Fruit fly (Drosophila melanogaster) whole organism, embryonic: Measurements from ENCODE around the gene CG3434.

Experiments
- Antp ChIP-seq: fragments of 200-800 bp; sonication (Bioruptor generic); optimal IDR thresholded peaks from 3 replicates; lab custom pipeline; 2016; ENCODE audit warnings: missing biosample characterization, missing genetic modification characterization
- B-H1 ChIP-seq: fragments of 200-800 bp; sonication (Bioruptor generic); IDR thresholded peaks from 3 replicates; pipeline ENCODE4 v1.3.6; 2022; ENCODE audit warnings: missing biosample characterization, missing genetic modification characterization
- CG10959 ChIP-seq: fragments of 200-800 bp; sonication (Bioruptor generic); IDR thresholded peaks from 2 replicates; pipeline ENCODE4 v1.3.6; 2022; ENCODE audit warnings: missing biosample characterization, missing genetic modification characterization
- CG11695 ChIP-seq: fragments of 200-800 bp; sonication (Bioruptor generic); IDR thresholded peaks from 3 replicates; pipeline ENCODE4 v1.3.6; 2022; ENCODE audit warnings: missing biosample characterization, missing genetic modification characterization
- CG11696 ChIP-seq: fragments of 200-800 bp; sonication (Bioruptor generic); IDR thresholded peaks from 2 replicates; pipeline ENCODE4 v1.3.6; 2022; ENCODE audit warnings: missing biosample characterization, missing genetic modification characterization
- CG14667 ChIP-seq: fragments of 200-800 bp; sonication (Bioruptor generic); IDR thresholded peaks from 2 replicates; pipeline ENCODE4 v1.3.6; 2022; ENCODE audit warnings: missing biosample characterization, missing genetic modification characterization
- CG15011 ChIP-seq: fragments of 200-800 bp; sonication (Bioruptor generic); optimal IDR thresholded peaks from 3 replicates; lab custom pipeline; 2018; ENCODE audit warnings: missing biosample characterization, mild to moderate bottlenecking, missing genetic modification characterization
- CG15073 ChIP-seq: fragments of 200-800 bp; sonication (Bioruptor generic); optimal IDR thresholded peaks from 2 replicates; lab custom pipeline; 2016; ENCODE audit warnings: missing biosample characterization, missing genetic modification characterization
- CG1647 ChIP-seq: fragments of 200-800 bp; sonication (Bioruptor generic); optimal IDR thresholded peaks from 3 replicates; lab custom pipeline; 2016; ENCODE audit warnings: missing biosample characterization, missing genetic modification characterization
- CG2120 ChIP-seq: fragments of 200-800 bp; sonication (Bioruptor generic); optimal IDR thresholded peaks from 3 replicates; lab custom pipeline; 2016; ENCODE audit warnings: missing biosample characterization, missing genetic modification characterization
- CG31365 ChIP-seq: fragments of 200-800 bp; sonication (Bioruptor generic); optimal IDR thresholded peaks from 2 replicates; lab custom pipeline; 2018; ENCODE audit warnings: missing biosample characterization, mild to moderate bottlenecking, missing genetic modification characterization
- CG3838 ChIP-seq: fragments of 200-800 bp; sonication (Bioruptor generic); optimal IDR thresholded peaks from 3 replicates; lab custom pipeline; 2016; ENCODE audit warnings: missing biosample characterization, missing genetic modification characterization
- CG3995 ChIP-seq: fragments of 200-800 bp; sonication (Bioruptor generic); optimal IDR thresholded peaks from 3 replicates; lab custom pipeline; 2016; ENCODE audit warnings: missing biosample characterization, missing genetic modification characterization
- CG5180 ChIP-seq: fragments of 200-800 bp; sonication (Bioruptor generic); optimal IDR thresholded peaks from 3 replicates; lab custom pipeline; 2017; ENCODE audit warnings: missing biosample characterization, missing genetic modification characterization, mild to moderate bottlenecking, moderate library complexity, missing genetic modification reagents
- CG6791 ChIP-seq: fragments of 200-800 bp; sonication (Bioruptor generic); IDR thresholded peaks from 3 replicates; pipeline ENCODE4 v1.3.6; 2022; ENCODE audit warnings: missing biosample characterization, missing genetic modification characterization; ENCODE audit not compliant: partially characterized antibody
- CG7372 ChIP-seq: fragments of 200-800 bp; sonication (Bioruptor generic); IDR thresholded peaks from 2 replicates; pipeline ENCODE4 v1.3.6; 2022; ENCODE audit warnings: missing biosample characterization, missing genetic modification characterization
- CG8089 ChIP-seq: fragments of 200-800 bp; sonication (Bioruptor generic); optimal IDR thresholded peaks from 3 replicates; lab custom pipeline; 2016; ENCODE audit warnings: missing biosample characterization, missing genetic modification characterization
- CG8924 ChIP-seq: fragments of 200-800 bp; optimal IDR thresholded peaks from 3 replicates; lab custom pipeline; 2019; ENCODE audit warnings: missing biosample characterization, mild to moderate bottlenecking, missing genetic modification characterization, moderate library complexity
- H2.0 ChIP-seq: fragments of 200-800 bp; sonication (Bioruptor generic); IDR thresholded peaks from 2 replicates; pipeline ENCODE4 v1.3.6; 2022; ENCODE audit warnings: missing biosample characterization, missing genetic modification characterization
- HLH54F ChIP-seq: fragments of 200-800 bp; sonication (Bioruptor generic); optimal IDR thresholded peaks from 3 replicates; lab custom pipeline; 2016; ENCODE audit warnings: missing biosample characterization, missing genetic modification characterization
- Hr39 ChIP-seq: fragments of >200 bp; optimal IDR thresholded peaks from 2 replicates; lab custom pipeline; 2017
- Hsf ChIP-seq: fragments of 200-800 bp; sonication (Bioruptor generic); optimal IDR thresholded peaks from 3 replicates; lab custom pipeline; 2016; ENCODE audit warnings: missing biosample characterization, missing genetic modification characterization
- Lhr ChIP-seq: fragments of 200-800 bp; sonication (Bioruptor generic); optimal IDR thresholded peaks from 3 replicates; lab custom pipeline; 2017; ENCODE audit warnings: mild to moderate bottlenecking, missing biosample characterization, missing genetic modification reagents, missing genetic modification characterization
- MESR4 ChIP-seq: fragments of 200-800 bp; sonication (Bioruptor generic); optimal IDR thresholded peaks from 2 replicates; lab custom pipeline; 2018; ENCODE audit warnings: missing biosample characterization, mild to moderate bottlenecking, missing genetic modification characterization, moderate library complexity
- Meics ChIP-seq: fragments of 200-800 bp; sonication (Bioruptor generic); optimal IDR thresholded peaks from 2 replicates; lab custom pipeline; 2017; ENCODE audit warnings: missing biosample characterization, mild to moderate bottlenecking, missing genetic modification characterization
- Myb ChIP-seq: fragments of 200-800 bp; sonication (Bioruptor generic); optimal IDR thresholded peaks from 2 replicates; lab custom pipeline; 2016; ENCODE audit warnings: missing biosample characterization, missing genetic modification characterization
- Nf-YB ChIP-seq: fragments of 200-800 bp; sonication (Bioruptor generic); optimal IDR thresholded peaks from 3 replicates; lab custom pipeline; 2019; ENCODE audit warnings: missing biosample characterization, mild to moderate bottlenecking, missing genetic modification characterization, moderate library complexity
- Ptx1 ChIP-seq: fragments of 200-800 bp; sonication (Bioruptor generic); IDR thresholded peaks from 2 replicates; pipeline ENCODE4 v1.3.6; 2022; ENCODE audit warnings: missing biosample characterization, missing genetic modification characterization
- Sox100B ChIP-seq: fragments of 200-800 bp; sonication (Bioruptor generic); optimal IDR thresholded peaks from 3 replicates; lab custom pipeline; 2018; ENCODE audit warnings: missing biosample characterization, mild to moderate bottlenecking, missing genetic modification characterization
- Ssrp ChIP-seq: fragments of 200-800 bp; sonication (Bioruptor generic); optimal IDR thresholded peaks from 2 replicates; lab custom pipeline; 2018; ENCODE audit warnings: missing biosample characterization, mild to moderate bottlenecking, missing genetic modification characterization, moderate library complexity
- Stat92E ChIP-seq, 3 experiments: fragments of >200 bp in 2 of 3; fragments of 200-800 bp in 1 of 3; sonication (Bioruptor generic) in 1 of 3; optimal IDR thresholded peaks; 2 replicates each; lab custom pipeline; 2017 to 2019; ENCODE audit warnings: missing biosample characterization in 3 of 3, missing genetic modification characterization in 3 of 3, mild to moderate bottlenecking in 1 of 3, moderate library complexity in 1 of 3
- TFAM ChIP-seq: fragments of 200-800 bp; sonication (Bioruptor generic); optimal IDR thresholded peaks from 2 replicates; lab custom pipeline; 2017; ENCODE audit warnings: missing biosample characterization, missing genetic modification characterization, inconsistent platforms
- Tbp ChIP-seq: fragments of >200 bp; optimal IDR thresholded peaks from 2 replicates; lab custom pipeline; 2018; ENCODE audit warnings: missing biosample characterization, missing genetic modification characterization
- crol ChIP-seq: fragments of 200-800 bp; sonication (Bioruptor generic); IDR thresholded peaks from 2 replicates; pipeline ENCODE4 v1.3.6; 2022; ENCODE audit warnings: missing biosample characterization, missing genetic modification characterization
- crp ChIP-seq, 2 experiments: fragments of 200-800 bp; sonication (Bioruptor generic); optimal IDR thresholded peaks; 2 replicates in 1 of 2; 3 replicates in 1 of 2; lab custom pipeline; 2017; ENCODE audit warnings: missing biosample characterization in 2 of 2, missing genetic modification characterization in 2 of 2, mild to moderate bottlenecking in 1 of 2, moderate library complexity in 1 of 2
- da ChIP-seq: fragments of 200-800 bp; sonication (Bioruptor generic); optimal IDR thresholded peaks from 2 replicates; lab custom pipeline; 2016; ENCODE audit warnings: missing biosample characterization, missing genetic modification characterization
- eve ChIP-seq, 2 experiments: fragments of >200 bp; optimal IDR thresholded peaks; 2 replicates each; lab custom pipeline; 2017; ENCODE audit warnings: missing biosample characterization in 2 of 2, missing genetic modification characterization in 2 of 2
- eyg ChIP-seq: fragments of 200-800 bp; sonication (Bioruptor generic); optimal IDR thresholded peaks from 3 replicates; lab custom pipeline; 2016; ENCODE audit warnings: missing biosample characterization, missing genetic modification characterization
- grau ChIP-seq: fragments of 200-800 bp; optimal IDR thresholded peaks from 3 replicates; lab custom pipeline; 2019; ENCODE audit warnings: missing biosample characterization, mild to moderate bottlenecking, missing genetic modification characterization, moderate library complexity
- insv ChIP-seq, 2 experiments: fragments of 200-800 bp; sonication (Bioruptor generic); optimal IDR thresholded peaks; 3 replicates each; lab custom pipeline; 2016 to 2018; ENCODE audit warnings: missing biosample characterization in 2 of 2, missing genetic modification characterization in 2 of 2
- nerfin-2 ChIP-seq: fragments of 200-800 bp; sonication (Bioruptor generic); IDR thresholded peaks from 2 replicates; pipeline ENCODE4 v1.3.6; 2022; ENCODE audit warnings: missing biosample characterization, missing genetic modification characterization; ENCODE audit not compliant: partially characterized antibody
- ranshi ChIP-seq: fragments of 200-800 bp; sonication (Bioruptor generic); IDR thresholded peaks from 2 replicates; pipeline ENCODE4 v1.3.6; 2022; ENCODE audit warnings: missing biosample characterization, missing genetic modification characterization
- shn ChIP-seq: fragments of 200-800 bp; sonication (Bioruptor generic); optimal IDR thresholded peaks from 3 replicates; lab custom pipeline; 2016; ENCODE audit warnings: missing biosample characterization, missing genetic modification characterization
- slbo ChIP-seq: fragments of 200-800 bp; sonication (Bioruptor generic); IDR thresholded peaks from 2 replicates; pipeline ENCODE4 v1.3.6; 2022; ENCODE audit warnings: missing biosample characterization, missing genetic modification characterization
- sna ChIP-seq: fragments of 200-800 bp; sonication (Bioruptor generic); IDR thresholded peaks from 2 replicates; pipeline ENCODE4 v1.3.6; 2022; ENCODE audit warnings: missing biosample characterization, missing genetic modification characterization; ENCODE audit not compliant: partially characterized antibody
- stwl ChIP-seq: fragments of 200-800 bp; sonication (Bioruptor generic); optimal IDR thresholded peaks from 3 replicates; lab custom pipeline; 2018; ENCODE audit warnings: missing biosample characterization, mild to moderate bottlenecking, missing genetic modification characterization, moderate library complexity
- toy ChIP-seq: fragments of 200-800 bp; sonication (Bioruptor generic); IDR thresholded peaks from 2 replicates; pipeline ENCODE4 v1.3.6; 2022; ENCODE audit warnings: missing biosample characterization, missing genetic modification characterization
- unpg ChIP-seq: fragments of 200-800 bp; sonication (Bioruptor generic); optimal IDR thresholded peaks from 3 replicates; lab custom pipeline; 2018; ENCODE audit warnings: missing biosample characterization, mild to moderate bottlenecking, missing genetic modification characterization, moderate library complexity
- zen ChIP-seq: fragments of 200-800 bp; sonication (Bioruptor generic); optimal IDR thresholded peaks from 3 replicates; lab custom pipeline; 2018; ENCODE audit warnings: missing biosample characterization, mild to moderate bottlenecking, missing genetic modification characterization, moderate library complexity

The CG3434 gene

DNA sequence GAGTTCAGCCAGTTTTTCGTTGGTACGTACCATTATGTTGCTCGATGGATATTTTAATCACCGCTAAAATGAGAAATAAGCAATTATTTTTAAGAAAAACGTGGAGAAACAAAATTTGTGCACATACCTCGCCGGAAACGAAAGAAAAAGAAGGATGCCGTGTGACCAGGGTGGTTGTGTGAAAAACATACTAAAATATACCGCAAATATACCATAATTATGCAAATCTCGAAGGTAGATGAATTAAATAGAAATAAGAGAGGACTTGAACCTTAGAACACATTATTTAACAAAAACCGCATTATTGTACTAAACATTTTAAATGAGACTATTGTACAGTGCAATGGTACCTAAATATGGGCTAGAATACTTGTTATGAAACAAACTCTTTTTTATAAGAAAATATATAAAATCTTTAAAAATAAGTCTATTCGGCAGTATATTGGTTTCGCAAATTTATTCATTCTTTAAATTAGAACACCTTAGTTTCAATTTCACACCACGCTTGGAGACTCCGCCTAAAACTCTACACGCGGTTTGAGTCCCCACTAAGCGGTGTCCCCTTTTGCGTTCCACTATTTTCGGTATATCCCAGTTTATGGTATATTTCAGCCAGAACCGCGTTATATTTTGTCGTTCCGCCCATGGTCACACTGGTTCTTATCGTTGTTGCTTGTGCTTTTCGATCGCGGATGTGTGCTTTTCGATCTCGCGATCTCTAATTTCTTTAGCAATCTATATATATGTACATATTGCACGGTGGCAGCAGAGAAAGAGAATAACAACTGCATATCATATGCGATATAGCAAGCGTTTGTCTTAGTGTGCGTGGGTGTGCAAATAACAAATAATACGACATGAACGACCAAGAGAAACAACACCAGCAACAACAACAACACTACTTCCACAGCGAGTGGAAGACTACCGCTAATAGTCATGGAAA lies 30.7 kb downstream of the CG3434 start, which contains the start of the genes RpS17 and MTF-1 (continued):
- peak; percentile 53 for TF ChIP-seq slbo (GFP tag; lab: Robert Waterston, UW)
- peak; percentile 22 for TF ChIP-seq CG8089 (GFP tag; lab: Kevin White, UChicago)
- no peak for TF ChIP-seq CG14667 (GFP tag; lab: Robert Waterston, UW)
- no peak for TF ChIP-seq HLH54F
- TF ChIP-seq nerfin-2 (GFP tag; lab: Robert Waterston, UW) = no peak
- no peak for TF ChIP-seq eve (GFP tag; optimal IDR thresholded peaks at IDR 0.05; lab: Kevin White, UChicago)
- no peak for TF ChIP-seq sna (GFP tag; lab: Robert Waterston, UW)
- peak; percentile 33; the same call in 1 of the 2 replicates for TF ChIP-seq ranshi (GFP tag; lab: Robert Waterston, UW)
- no peak for TF ChIP-seq CG3995 (GFP tag; lab: Kevin White, UChicago)
- peak; percentile 39 for TF ChIP-seq stwl (tag; lab: Kevin White, UChicago)
- TF ChIP-seq CG15073 (GFP tag; lab: Kevin White, UChicago) = no peak
- peak; percentile 96 for TF ChIP-seq MESR4 (GFP tag; lab: Kevin White, UChicago)
- TF ChIP-seq Meics = peak; percentile 73
- TF ChIP-seq toy = no peak
- peak; percentile 15 for TF ChIP-seq CG2120 (GFP tag; lab: Kevin White, UChicago)
- peak; percentile 41 for TF ChIP-seq CG15011 (GFP tag; lab: Kevin White, UChicago)
- peak; percentile 63 for TF ChIP-seq Hsf (GFP tag; lab: Kevin White, UChicago)
- no peak for TF ChIP-seq Antp (GFP tag; lab: Kevin White, UChicago)
- TF ChIP-seq Lhr (GFP tag; lab: Kevin White, UChicago) = peak; percentile 72
- peak; percentile 9; the same call in 1 of the 2 replicates for TF ChIP-seq CG11696 (GFP tag; lab: Robert Waterston, UW)
- TF ChIP-seq Stat92E (GFP tag; optimal IDR thresholded peaks at IDR 0.05; lab: Kevin White, UChicago) = peak in 1 of 3 experiments; percentile 30
- 0 out of 2 replicates have a peak, but pooled peaks have one; percentile 15 for TF ChIP-seq crol (GFP tag; lab: Robert Waterston, UW)
- TF ChIP-seq CG10959 (GFP tag; lab: Robert Waterston, UW) = no peak
- TF ChIP-seq CG1647 (GFP tag; lab: Kevin White, UChicago) = no peak
- TF ChIP-seq crp (GFP tag; optimal IDR thresholded peaks at IDR 0.05; lab: Kevin White, UChicago) = no peak
- no peak for TF ChIP-seq TFAM (GFP tag; lab: Kevin White, UChicago)
- TF ChIP-seq CG7372 (GFP tag; lab: Robert Waterston, UW) = no peak; the same call in 1 of the 2 replicates
- no peak; the same call in 2 of the 3 replicates for TF ChIP-seq CG11695 (GFP tag; lab: Robert Waterston, UW)
- no peak for TF ChIP-seq da (GFP tag; lab: Kevin White, UChicago)
- peak; percentile 50 for TF ChIP-seq Tbp (GFP tag; lab: Kevin White, UChicago)
- TF ChIP-seq Sox100B = peak; percentile 46
- TF ChIP-seq shn (GFP tag; lab: Kevin White, UChicago) = peak; percentile 2
- TF ChIP-seq CG31365 (tag; lab: Kevin White, UChicago) = peak; percentile 25
- TF ChIP-seq Ptx1 (GFP tag; lab: Robert Waterston, UW) = peak; percentile 33; the same call in 1 of the 2 replicates
- TF ChIP-seq zen = no peak
- TF ChIP-seq Myb (GFP tag; lab: Kevin White, UChicago) = no peak
- TF ChIP-seq unpg (GFP tag; lab: Kevin White, UChicago) = peak; percentile 60
- peak; percentile 38 for TF ChIP-seq CG5180 (GFP tag; lab: Kevin White, UChicago)
- peak in 1 of 2 experiments; percentile 27 for TF ChIP-seq insv (GFP tag; optimal IDR thresholded peaks at IDR 0.05; lab: Kevin White, UChicago)
- TF ChIP-seq eyg (GFP tag; lab: Kevin White, UChicago) = no peak
- TF ChIP-seq B-H1 (GFP tag; lab: Robert Waterston, UW) = peak; percentile 12; the same call in 1 of the 3 replicates
- TF ChIP-seq CG6791 (GFP tag; lab: Robert Waterston, UW) = no peak
- TF ChIP-seq CG3838 (GFP tag; lab: Kevin White, UChicago) = no peak
- no peak for TF ChIP-seq Hr39 (lab: Kevin White, UChicago)
- TF ChIP-seq H2.0 = no peak
- TF ChIP-seq Nf-YB = peak; percentile 21
- peak; percentile 16 for TF ChIP-seq CG8924 (tag; lab: Kevin White, UChicago)
- no peak for TF ChIP-seq Ssrp (tag; lab: Kevin White, UChicago)
- TF ChIP-seq grau (tag; lab: Kevin White, UChicago) = peak; percentile 40
